Worm (Caenorhabditis elegans) whole organism, L1 larva: ENCODE measurements around the gene F09C12.8.

Experiments
- F16B12.6 ChIP-seq: fragments of 150-350 bp; optimal IDR thresholded peaks from 2 replicates; lab custom pipeline; 2014; ENCODE audit warnings: missing biosample characterization, missing genetic modification characterization
- aly-2 ChIP-seq: fragments of 150-350 bp; optimal IDR thresholded peaks from 2 replicates; lab custom pipeline; 2014; ENCODE audit warnings: missing biosample characterization, missing genetic modification characterization
- elt-3 ChIP-seq, 6 experiments: fragments of 150-350 bp in 1 of 6; sonication (generic microtip); optimal IDR thresholded peaks; 2 replicates each; lab custom pipeline; 2017 to 2018; ENCODE audit warnings: missing biosample characterization in 6 of 6, missing genetic modification characterization in 6 of 6, inconsistent platforms in 1 of 6
- lin-13 ChIP-seq: fragments of 150-350 bp; optimal IDR thresholded peaks from 2 replicates; lab custom pipeline; 2014; ENCODE audit warnings: missing biosample characterization, missing genetic modification reagents, missing genetic modification characterization
- mdl-1 ChIP-seq, 2 experiments: fragments of 150-350 bp; optimal IDR thresholded peaks; 2 replicates each; lab custom pipeline; 2014 to 2017; ENCODE audit warnings: missing biosample characterization in 2 of 2, missing genetic modification characterization in 2 of 2, inconsistent platforms in 1 of 2
- nhr-76 ChIP-seq: sonication (generic microtip); optimal IDR thresholded peaks from 2 replicates; lab custom pipeline; 2017; ENCODE audit warnings: missing biosample characterization, missing genetic modification characterization
- nhr-77 ChIP-seq: fragments of 150-350 bp; optimal IDR thresholded peaks from 2 replicates; lab custom pipeline; 2014; ENCODE audit warnings: missing biosample characterization, missing genetic modification characterization
- nhr-90 ChIP-seq: sonication (generic microtip); optimal IDR thresholded peaks from 2 replicates; lab custom pipeline; 2016; ENCODE audit warnings: mild to moderate bottlenecking, missing genetic modification characterization, missing compliant biosample characterization; ENCODE audit not compliant: poor library complexity
- skn-1 ChIP-seq: fragments of 150-350 bp; optimal IDR thresholded peaks from 2 replicates; lab custom pipeline; 2014; ENCODE audit warnings: missing biosample characterization, missing genetic modification characterization
- tbx-2 ChIP-seq: sonication (generic microtip); optimal IDR thresholded peaks from 2 replicates; lab custom pipeline; 2016; ENCODE audit warnings: missing genetic modification characterization, missing compliant biosample characterization
- unc-86 ChIP-seq: sonication (generic microtip); optimal IDR thresholded peaks from 2 replicates; lab custom pipeline; 2016; ENCODE audit warnings: missing genetic modification characterization, missing compliant biosample characterization
- ztf-11 ChIP-seq, 2 experiments: sonication (generic microtip); optimal IDR thresholded peaks; 2 replicates each; lab custom pipeline; 2016 to 2017; ENCODE audit warnings: missing genetic modification characterization in 2 of 2, missing biosample characterization in 1 of 2, missing compliant biosample characterization in 1 of 2
- ztf-4 ChIP-seq: fragments of 150-350 bp; optimal IDR thresholded peaks from 2 replicates; lab custom pipeline; 2014; ENCODE audit warnings: missing biosample characterization, missing genetic modification characterization

ce11 chrII:5103784-5104457, 8.3 kb upstream of the F09C12.8 start, which contains the start of the genes C04G6.11 and mpk-2:
- TF ChIP-seq mdl-1 (tag; optimal IDR thresholded peaks at IDR 0.05; lab: Kevin White, UChicago) = no peak
- no peak for TF ChIP-seq ztf-4 (tag; lab: Kevin White, UChicago)
- TF ChIP-seq nhr-77 (tag; lab: Kevin White, UChicago) = no peak
- TF ChIP-seq unc-86 (tag; lab: Kevin White, UChicago) = no peak
- TF ChIP-seq nhr-90 (tag; lab: Kevin White, UChicago) = no peak
- no peak for TF ChIP-seq elt-3 (tag; optimal IDR thresholded peaks at IDR 0.05; lab: Kevin White, UChicago)
- TF ChIP-seq nhr-76 (tag; lab: Kevin White, UChicago) = no peak
- TF ChIP-seq F16B12.6 = no peak
- no peak for TF ChIP-seq tbx-2 (tag; lab: Kevin White, UChicago)
- TF ChIP-seq skn-1 (tag; lab: Kevin White, UChicago) = no peak
- TF ChIP-seq ztf-11 (tag; optimal IDR thresholded peaks at IDR 0.05; lab: Kevin White, UChicago) = no peak
- no peak for TF ChIP-seq aly-2 (tag; lab: Kevin White, UChicago)
- no peak for TF ChIP-seq lin-13 (GFP tag; lab: Kevin White, UChicago)
